Worm (Caenorhabditis elegans): ENCODE data around the gene ZC204.17.

ZC204.17 gene

ce11 chrII:1651804-1652203 lies 5.7 kb upstream of the ZC204.17 start, which contains the start of gene fbxb-16 (continued):
- TF ChIP-seq F52B5.7 (tag; optimal IDR thresholded peaks at IDR 0.05): no peak

- TF ChIP-seq somi-1 (GFP tag; optimal IDR thresholded peaks at IDR 0.05) (no peak), nfya-1 (tag; optimal IDR thresholded peaks at IDR 0.05; ENCODE audit: borderline replicate concordance, insufficient read depth) (no peak), ztf-22 (GFP tag; optimal IDR thresholded peaks at IDR 0.05) (no peak), attf-5 (GFP tag; optimal IDR thresholded peaks at IDR 0.05) (no peak), nhr-120 (GFP tag; IDR thresholded peaks at IDR 0.05) (no peak), C17E4.6 (GFP tag; IDR thresholded peaks at IDR 0.05) (no peak), F55B11.4 (tag; optimal IDR thresholded peaks at IDR 0.05; ENCODE audit: borderline replicate concordance, insufficient read depth) (no peak), lsl-1 (GFP tag; optimal IDR thresholded peaks at IDR 0.05) (no peak), tbp1 (GFP tag; optimal IDR thresholded peaks at IDR 0.05) (no peak), fkh-3 (tag; optimal IDR thresholded peaks at IDR 0.05) (no peak), sdz-38 (tag; optimal IDR thresholded peaks at IDR 0.05) (no peak), madf-6 (GFP tag; IDR thresholded peaks at IDR 0.05) (no peak), chd-7 (tag; optimal IDR thresholded peaks at IDR 0.05) (no peak), bed-2 (GFP tag; IDR thresholded peaks at IDR 0.05) (no peak)
Observed at ce11 chrII:1650502-1650901, 4.4 kb upstream of the ZC204.17 start, which contains the start of gene fbxb-20. Gene fbxb-20 (minus strand): TSS chrII:1650602.

- no peak for TF ChIP-seq ceh-79 (tag; optimal IDR thresholded peaks at IDR 0.05)
- TF ChIP-seq nhr-80 (tag; optimal IDR thresholded peaks at IDR 0.05): no peak
- no peak for TF ChIP-seq madf-10 (tag; optimal IDR thresholded peaks at IDR 0.05)
- no peak for TF ChIP-seq F57A8.1 (GFP tag; optimal IDR thresholded peaks at IDR 0.05)
- TF ChIP-seq ceh-91 (GFP tag; IDR thresholded peaks at IDR 0.05): no peak
Observed at ce11 chrII:1648768-1649167, 2.7 kb upstream of the ZC204.17 start, which contains the start of gene fbxb-21. Gene fbxb-21 (minus strand): TSS chrII:1648868.

DNA sequence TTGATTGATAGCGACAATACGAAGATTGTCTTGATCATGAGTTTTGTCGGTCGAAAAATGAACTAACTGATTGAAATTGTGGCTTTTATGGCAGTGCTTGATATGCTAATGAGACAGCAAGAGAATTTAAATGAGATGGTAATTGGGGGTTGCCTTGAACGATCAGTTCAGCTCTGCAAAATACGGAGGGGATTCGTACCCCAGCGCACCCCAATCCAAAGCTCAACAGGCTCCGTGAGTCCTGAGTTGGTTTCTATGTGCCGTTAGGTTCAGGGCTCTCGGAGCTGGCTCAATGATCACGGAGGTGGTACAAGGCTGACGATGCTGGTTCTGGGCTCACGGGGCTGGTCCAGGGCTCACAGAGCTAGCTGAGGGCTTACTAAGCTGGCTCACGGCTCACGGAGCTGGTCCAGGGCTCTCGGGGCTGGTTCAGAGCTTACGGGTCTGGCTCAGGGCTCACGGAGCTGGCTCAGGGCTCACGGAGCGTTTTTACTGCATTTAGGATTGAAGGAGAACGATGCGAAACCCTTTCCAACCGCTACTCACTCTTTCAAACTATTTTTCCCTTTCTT lies 1.2 kb downstream of the ZC204.17 start, which contains the start of gene ZC204.6:
Gene ZC204.6, minus strand, starts transcription at position 51 of the 572 bp plus-strand sequence.
- TF ChIP-seq somi-1 (GFP tag; optimal IDR thresholded peaks at IDR 0.05) (no peak), K11D2.4 (GFP tag; IDR thresholded peaks at IDR 0.05) (no peak), ztf-28 (GFP tag; IDR thresholded peaks at IDR 0.05) (no peak), zfh-2 (GFP tag; conservative IDR thresholded peaks at IDR 0.05) (peak; percentile 84), attf-6 (GFP tag; IDR thresholded peaks at IDR 0.05) (no peak), T07F8.4 (tag; optimal IDR thresholded peaks at IDR 0.05) (no peak)

- no peak for TF ChIP-seq T26A5.8 (tag; optimal IDR thresholded peaks at IDR 0.05)
- no peak for TF ChIP-seq ceh-100 (GFP tag; IDR thresholded peaks at IDR 0.05)
- TF ChIP-seq lin-26 (GFP tag; IDR thresholded peaks at IDR 0.05): no peak
- TF ChIP-seq attf-6 (GFP tag; IDR thresholded peaks at IDR 0.05): no peak
- no peak for TF ChIP-seq Y56A3A.18 (GFP tag; IDR thresholded peaks at IDR 0.05)
- TF ChIP-seq F57A8.1 (GFP tag; optimal IDR thresholded peaks at IDR 0.05): no peak
- TF ChIP-seq nfya-2 (GFP tag; IDR thresholded peaks at IDR 0.05): no peak
- no peak for TF ChIP-seq mcd-1 (GFP tag; IDR thresholded peaks at IDR 0.05)
- TF ChIP-seq hlh-12 (tag; optimal IDR thresholded peaks at IDR 0.05): no peak
- TF ChIP-seq ztf-22 (GFP tag; optimal IDR thresholded peaks at IDR 0.05): no peak
- no peak for TF ChIP-seq mxl-1 (tag; optimal IDR thresholded peaks at IDR 0.05)
- TF ChIP-seq nhr-120 (GFP tag; IDR thresholded peaks at IDR 0.05): no peak
- no peak for TF ChIP-seq lir-1 (GFP tag; conservative IDR thresholded peaks at IDR 0.05)
- TF ChIP-seq F22D6.2 (tag; optimal IDR thresholded peaks at IDR 0.05): no peak
- no peak for TF ChIP-seq lag-1 (GFP tag; IDR thresholded peaks at IDR 0.05)
- no peak for TF ChIP-seq hrde-1 (tag; optimal IDR thresholded peaks at IDR 0.05; ENCODE audit: borderline replicate concordance)
- no peak for TF ChIP-seq ZK185.1 (tag; optimal IDR thresholded peaks at IDR 0.05; ENCODE audit: poor library complexity, severe bottlenecking)
- no peak for TF ChIP-seq unc-62 (GFP tag; optimal IDR thresholded peaks at IDR 0.05)
- no peak for TF ChIP-seq ceh-79 (tag; optimal IDR thresholded peaks at IDR 0.05)
Observed at ce11 chrII:1640496-1640895, 5.6 kb downstream of the ZC204.17 start, which contains the start of gene srh-72. Gene srh-72 (minus strand): TSS chrII:1640596.

Measured in whole organism, young adult.